Worm (Caenorhabditis elegans) whole organism, mixed stage, embryonic: ENCODE measurements around the gene col-156.

ENCODE experiments used
- ceh-39 ChIP-seq: fragments of 150-350 bp; optimal IDR thresholded peaks from 2 replicates; lab custom pipeline; 2014; ENCODE audit warnings: missing biosample characterization, missing genetic modification characterization
- hlh-1 ChIP-seq: fragments of 150-350 bp; optimal IDR thresholded peaks from 2 replicates; lab custom pipeline; 2014; ENCODE audit warnings: missing biosample characterization, missing genetic modification reagents, missing genetic modification characterization
- lin-13 ChIP-seq: fragments of 150-350 bp; optimal IDR thresholded peaks from 2 replicates; lab custom pipeline; 2014; ENCODE audit warnings: missing biosample characterization, missing genetic modification characterization
- mep-1 ChIP-seq: fragments of 150-350 bp; optimal IDR thresholded peaks from 2 replicates; lab custom pipeline; 2017; ENCODE audit warnings: missing biosample characterization, missing genetic modification reagents, missing genetic modification characterization, inconsistent platforms
- nhr-12 ChIP-seq: fragments of 150-350 bp; optimal IDR thresholded peaks from 2 replicates; lab custom pipeline; 2014; ENCODE audit warnings: missing biosample characterization, missing genetic modification characterization
- nhr-2 ChIP-seq: fragments of 150-350 bp; optimal IDR thresholded peaks from 2 replicates; lab custom pipeline; 2014; ENCODE audit warnings: missing biosample characterization, missing genetic modification characterization
- pha-4 ChIP-seq: fragments of 150-350 bp; optimal IDR thresholded peaks from 2 replicates; lab custom pipeline; 2018; ENCODE audit warnings: missing biosample characterization, missing genetic modification reagents, missing genetic modification characterization
- snpc-4 ChIP-seq: fragments of 150-350 bp; optimal IDR thresholded peaks from 2 replicates; lab custom pipeline; 2014; ENCODE audit warnings: missing biosample characterization, missing genetic modification characterization
- ztf-11 ChIP-seq: fragments of 150-350 bp; optimal IDR thresholded peaks from 2 replicates; lab custom pipeline; 2014; ENCODE audit warnings: missing biosample characterization, missing genetic modification characterization

ce11 chrV:11459255-11459654 is 9.1 kb upstream of the col-156 start, which contains the start of gene T11F9.1:
- TF ChIP-seq nhr-12 (tag; lab: Kevin White, UChicago) = no peak
- TF ChIP-seq ceh-39 (tag; lab: Kevin White, UChicago) = no peak
- no peak for TF ChIP-seq hlh-1 (tag; lab: Kevin White, UChicago)
- TF ChIP-seq pha-4 (tag; lab: Kevin White, UChicago) = no peak
- TF ChIP-seq snpc-4 = no peak
- TF ChIP-seq mep-1 (tag; lab: Kevin White, UChicago) = no peak
- no peak for TF ChIP-seq nhr-2 (tag; lab: Kevin White, UChicago)
- no peak for TF ChIP-seq lin-13
- TF ChIP-seq ztf-11 (tag; lab: Kevin White, UChicago) = no peak
